Worm (Caenorhabditis elegans) whole organism, midembryonic: ENCODE measurements around the gene cky-1.

ENCODE experiments used
- T22C8.4 ChIP-seq: fragments of 200-800 bp; sonication (Bioruptor generic); IDR thresholded peaks from 2 replicates; pipeline ENCODE4 v1.3.6; 2022; ENCODE audit warnings: missing genetic modification characterization, missing compliant biosample characterization
- cog-1 ChIP-seq: sonication (generic microtip); optimal IDR thresholded peaks from 2 replicates; lab custom pipeline; 2016; ENCODE audit warnings: missing genetic modification characterization, missing compliant biosample characterization
- flt-1 ChIP-seq: fragments of 200-800 bp; sonication (Bioruptor generic); IDR thresholded peaks from 2 replicates; pipeline ENCODE4 v1.3.6; 2022; ENCODE audit warnings: missing genetic modification characterization, missing compliant biosample characterization
- klf-2 ChIP-seq: fragments of 200-800 bp; sonication (Bioruptor generic); conservative IDR thresholded peaks from 2 replicates; pipeline ENCODE4 v1.3.6; 2022; ENCODE audit warnings: missing genetic modification reagents, missing genetic modification characterization, missing compliant biosample characterization
- med-1 ChIP-seq: sonication (generic microtip); optimal IDR thresholded peaks from 2 replicates; lab custom pipeline; 2017; ENCODE audit warnings: missing genetic modification characterization, mild to moderate bottlenecking, missing compliant biosample characterization, antibody characterized with exemption, missing genetic modification reagents; ENCODE audit not compliant: insufficient read depth
- ref-1 ChIP-seq: fragments of 200-800 bp; sonication (Bioruptor generic); conservative IDR thresholded peaks from 2 replicates; pipeline ENCODE4 v1.3.6; 2022; ENCODE audit warnings: missing genetic modification reagents, missing genetic modification characterization, missing compliant biosample characterization
- tab-1 ChIP-seq: fragments of 200-800 bp; sonication (Bioruptor generic); IDR thresholded peaks from 2 replicates; pipeline ENCODE4 v1.3.6; 2022; ENCODE audit warnings: missing genetic modification characterization, missing compliant biosample characterization

- TF ChIP-seq med-1 (GFP tag; lab: Kevin White, UChicago): no peak
- no peak for TF ChIP-seq cog-1 (tag; lab: Kevin White, UChicago)
- TF ChIP-seq flt-1 (GFP tag; lab: Robert Waterston, UW): no peak
- TF ChIP-seq T22C8.4 (GFP tag; lab: Robert Waterston, UW): no peak
- TF ChIP-seq klf-2 (GFP tag; lab: Robert Waterston, UW): no peak
- TF ChIP-seq tab-1: no peak
- TF ChIP-seq ref-1: no peak
Measured at ce11 chrV:12752407-12752806, 15.9 kb downstream of the cky-1 start, which contains the start of gene C15C8.8.
